Fruit fly (Drosophila melanogaster): ENCODE data around the gene Snmp1.

Gene Snmp1

dm6 chr3R:21138220-21138754, 29.7 kb downstream of the Snmp1 start, which contains the start of gene meigo (continued):
- TF ChIP-seq CG8281 (tag; optimal IDR thresholded peaks at IDR 0.05) (peak; percentile 30), Taf1 (GFP tag; IDR thresholded peaks at IDR 0.05) (peak; percentile 51; the same call in 1 of the 2 replicates), Kr (GFP tag; optimal IDR thresholded peaks at IDR 0.05) (no peak), Hmr (GFP tag; optimal IDR thresholded peaks at IDR 0.05) (no peak), gce (GFP tag; IDR thresholded peaks at IDR 0.05) (no peak), sens (GFP tag) (peak; percentile 95), Camta (GFP tag; optimal IDR thresholded peaks at IDR 0.05) (peak; percentile 49), CG1647 (GFP tag; optimal IDR thresholded peaks at IDR 0.05) (peak; percentile 2), dmrt11E (tag; optimal IDR thresholded peaks at IDR 0.05) (peak; percentile 51), unpg (GFP tag; optimal IDR thresholded peaks at IDR 0.05) (peak; percentile 64), Jarid2 (GFP tag; optimal IDR thresholded peaks at IDR 0.05) (no peak), gfzf (GFP tag; optimal IDR thresholded peaks at IDR 0.05) (peak; percentile 64), her (GFP tag; optimal IDR thresholded peaks at IDR 0.05) (no peak), kah (GFP tag; optimal IDR thresholded peaks at IDR 0.05) (peak; percentile 16), Atf6 (GFP tag; IDR thresholded peaks at IDR 0.05) (no peak), Hr51 (GFP tag; optimal IDR thresholded peaks at IDR 0.05) (peak in 1 of 2 experiments; percentile 52), z (GFP tag; IDR thresholded peaks at IDR 0.05) (no peak), CG4730 (GFP tag; IDR thresholded peaks at IDR 0.05) (0 out of 2 replicates have a peak, but pooled peaks have one; percentile 23), ATbp (GFP tag; optimal IDR thresholded peaks at IDR 0.05) (no peak), hbn (GFP tag; IDR thresholded peaks at IDR 0.05; ENCODE audit: partially characterized antibody) (no peak), CG14860 (GFP tag; IDR thresholded peaks at IDR 0.05; ENCODE audit: partially characterized antibody) (no peak), CG8478 (optimal IDR thresholded peaks at IDR 0.05) (no peak), Fer1 (GFP tag; optimal IDR thresholded peaks at IDR 0.05) (peak; percentile 75), CG8290 (GFP tag; optimal IDR thresholded peaks at IDR 0.05) (no peak), CG8290 (tag; optimal IDR thresholded peaks at IDR 0.05) (no peak), CG10147 (GFP tag; optimal IDR thresholded peaks at IDR 0.05) (peak; percentile 78), Hr39 (optimal IDR thresholded peaks at IDR 0.05) (no peak), Vsx1 (GFP tag; optimal IDR thresholded peaks at IDR 0.05) (no peak), CG14667 (GFP tag; IDR thresholded peaks at IDR 0.05) (peak; percentile 50; the same call in 1 of the 2 replicates), esg (GFP tag; conservative IDR thresholded peaks at IDR 0.05) (peak; percentile 62), da (GFP tag; optimal IDR thresholded peaks at IDR 0.05) (peak; percentile 38), CG12299 (tag; optimal IDR thresholded peaks at IDR 0.05) (peak; percentile 55), CG17359 (tag; optimal IDR thresholded peaks at IDR 0.05) (peak; percentile 56), D19B (GFP tag; optimal IDR thresholded peaks at IDR 0.05) (peak; percentile 6), slp2 (GFP tag; optimal IDR thresholded peaks at IDR 0.05) (peak; percentile 3), crc (GFP tag; optimal IDR thresholded peaks at IDR 0.05) (no peak), HHEX (GFP tag; optimal IDR thresholded peaks at IDR 0.05) (no peak), zen (tag; optimal IDR thresholded peaks at IDR 0.05) (peak; percentile 75), HLHmδ (GFP tag; optimal IDR thresholded peaks at IDR 0.05) (no peak), Bteb2 (GFP tag; optimal IDR thresholded peaks at IDR 0.05) (peak; percentile 35), otp (GFP tag; IDR thresholded peaks at IDR 0.05) (0 out of 3 replicates have a peak, but pooled peaks have one; percentile 25), vfl (GFP tag; optimal IDR thresholded peaks at IDR 0.05) (peak; percentile 66), amos (GFP tag; IDR thresholded peaks at IDR 0.05; ENCODE audit: partially characterized antibody) (peak; percentile 7; the same call in 1 of the 2 replicates), odd (GFP tag; optimal IDR thresholded peaks at IDR 0.05) (no peak), Dek (tag; optimal IDR thresholded peaks at IDR 0.05) (peak; percentile 74), Mad (GFP tag; optimal IDR thresholded peaks at IDR 0.05) (peak; percentile 69), Deaf1 (tag; optimal IDR thresholded peaks at IDR 0.05) (no peak), CG12769 (tag; optimal IDR thresholded peaks at IDR 0.05) (no peak), CG14710 (tag; optimal IDR thresholded peaks at IDR 0.05) (peak; percentile 83), Atf-2 (GFP tag; optimal IDR thresholded peaks at IDR 0.05) (peak; percentile 16), nerfin-1 (tag; optimal IDR thresholded peaks at IDR 0.05) (peak; percentile 74)
